Fruit fly (Drosophila melanogaster) whole organism, prepupa: Measurements from ENCODE around the gene Cyp9f2.

Experiments
- CG10631 ChIP-seq: fragments of 200-800 bp; sonication (Bioruptor generic); optimal IDR thresholded peaks from 2 replicates; lab custom pipeline; 2016; ENCODE audit warnings: missing biosample characterization, missing genetic modification characterization
- CG11294 ChIP-seq: fragments of 200-800 bp; sonication (Bioruptor generic); IDR thresholded peaks from 2 replicates; pipeline ENCODE4 v1.3.6; 2022; ENCODE audit warnings: missing biosample characterization, missing genetic modification characterization
- CG11762 ChIP-seq: fragments of 200-800 bp; sonication (Bioruptor generic); optimal IDR thresholded peaks from 3 replicates; lab custom pipeline; 2016; ENCODE audit warnings: missing biosample characterization, missing genetic modification characterization; ENCODE audit not compliant: insufficient read depth
- CG1621 ChIP-seq: fragments of 200-800 bp; sonication (Bioruptor generic); optimal IDR thresholded peaks from 3 replicates; lab custom pipeline; 2018; ENCODE audit warnings: missing biosample characterization, mild to moderate bottlenecking, missing genetic modification characterization
- CG16779 ChIP-seq: fragments of 200-800 bp; sonication (Bioruptor generic); optimal IDR thresholded peaks from 3 replicates; lab custom pipeline; 2017; ENCODE audit warnings: missing biosample characterization, mild to moderate bottlenecking, missing genetic modification characterization
- CG3032 ChIP-seq: fragments of 200-800 bp; optimal IDR thresholded peaks from 2 replicates; lab custom pipeline; 2019; ENCODE audit warnings: missing biosample characterization, mild to moderate bottlenecking, missing genetic modification characterization, moderate library complexity
- CG31627 ChIP-seq: fragments of 200-800 bp; sonication (Bioruptor generic); optimal IDR thresholded peaks from 3 replicates; lab custom pipeline; 2016; ENCODE audit warnings: missing biosample characterization, missing genetic modification characterization
- CG6163 ChIP-seq: fragments of 200-800 bp; sonication (Bioruptor generic); IDR thresholded peaks from 3 replicates; pipeline ENCODE4 v1.3.6; 2022; ENCODE audit warnings: missing biosample characterization, missing genetic modification characterization
- CG6276 ChIP-seq: fragments of 200-800 bp; sonication (Bioruptor generic); optimal IDR thresholded peaks from 2 replicates; lab custom pipeline; 2017; ENCODE audit warnings: missing biosample characterization, mild to moderate bottlenecking, missing genetic modification characterization
- CG6792 ChIP-seq: fragments of 200-800 bp; sonication (Bioruptor generic); optimal IDR thresholded peaks from 3 replicates; lab custom pipeline; 2016; ENCODE audit warnings: missing biosample characterization, missing genetic modification characterization
- CG6854 ChIP-seq: fragments of 200-800 bp; sonication (Bioruptor generic); optimal IDR thresholded peaks from 2 replicates; lab custom pipeline; 2017; ENCODE audit warnings: missing biosample characterization, mild to moderate bottlenecking, missing genetic modification characterization
- CG7368 ChIP-seq: fragments of 200-800 bp; sonication (Bioruptor generic); optimal IDR thresholded peaks from 3 replicates; lab custom pipeline; 2016; ENCODE audit warnings: missing biosample characterization, missing genetic modification characterization
- CG8319 ChIP-seq: fragments of 200-800 bp; sonication (Bioruptor generic); optimal IDR thresholded peaks from 3 replicates; lab custom pipeline; 2016; ENCODE audit warnings: missing biosample characterization, missing genetic modification characterization
- CG8632 ChIP-seq: fragments of 200-800 bp; sonication (Bioruptor generic); optimal IDR thresholded peaks from 3 replicates; lab custom pipeline; 2016; ENCODE audit warnings: missing biosample characterization, missing genetic modification characterization
- CG9139 ChIP-seq: fragments of 200-800 bp; sonication (Bioruptor generic); optimal IDR thresholded peaks from 3 replicates; lab custom pipeline; 2017; ENCODE audit warnings: missing biosample characterization, mild to moderate bottlenecking, missing genetic modification characterization
- Eip75B ChIP-seq: fragments of 200-800 bp; sonication (Bioruptor generic); optimal IDR thresholded peaks from 3 replicates; lab custom pipeline; 2016; ENCODE audit warnings: missing biosample characterization, missing genetic modification characterization
- Eip78C ChIP-seq: fragments of 200-800 bp; sonication (Bioruptor generic); peaks from one replicate; lab custom pipeline; 2016; ENCODE audit warnings: missing biosample characterization, missing genetic modification characterization
- Eip93F ChIP-seq: fragments of 200-800 bp; sonication (Bioruptor generic); optimal IDR thresholded peaks from 2 replicates; lab custom pipeline; 2016; ENCODE audit warnings: missing biosample characterization, mild to moderate bottlenecking, missing genetic modification characterization
- Ets96B ChIP-seq: fragments of 200-800 bp; optimal IDR thresholded peaks from 2 replicates; lab custom pipeline; 2019; ENCODE audit warnings: missing biosample characterization, mild to moderate bottlenecking, missing genetic modification characterization, moderate library complexity
- Gug ChIP-seq: fragments of 200-800 bp; sonication (Bioruptor generic); IDR thresholded peaks from 2 replicates; pipeline ENCODE4 v1.3.6; 2022; ENCODE audit warnings: missing biosample characterization, missing genetic modification characterization
- Hr39 ChIP-seq: fragments of 200-800 bp; sonication (Bioruptor generic); optimal IDR thresholded peaks from 2 replicates; lab custom pipeline; 2016; ENCODE audit warnings: missing biosample characterization, missing genetic modification characterization
- Lpt ChIP-seq: fragments of 200-800 bp; sonication (Bioruptor generic); optimal IDR thresholded peaks from 3 replicates; lab custom pipeline; 2016; ENCODE audit warnings: missing biosample characterization, missing genetic modification characterization
- Met ChIP-seq: fragments of 200-800 bp; sonication (Bioruptor generic); optimal IDR thresholded peaks from 3 replicates; lab custom pipeline; 2016; ENCODE audit warnings: missing biosample characterization, missing genetic modification characterization
- OdsH ChIP-seq: fragments of 200-800 bp; sonication (Bioruptor generic); optimal IDR thresholded peaks from 3 replicates; lab custom pipeline; 2016; ENCODE audit warnings: missing biosample characterization, missing genetic modification characterization
- Smox ChIP-seq: fragments of 200-800 bp; sonication (Bioruptor generic); optimal IDR thresholded peaks from 3 replicates; lab custom pipeline; 2016; ENCODE audit warnings: missing biosample characterization, missing genetic modification characterization
- Sox14 ChIP-seq: fragments of 200-800 bp; sonication (Bioruptor generic); optimal IDR thresholded peaks from 3 replicates; lab custom pipeline; 2016; ENCODE audit warnings: missing biosample characterization, missing genetic modification characterization
- Sox15 ChIP-seq: fragments of 200-800 bp; sonication (Bioruptor generic); optimal IDR thresholded peaks from 3 replicates; lab custom pipeline; 2016; ENCODE audit warnings: missing biosample characterization, missing genetic modification characterization
- acj6 ChIP-seq: fragments of 200-800 bp; sonication (Bioruptor generic); optimal IDR thresholded peaks from 3 replicates; lab custom pipeline; 2016; ENCODE audit warnings: missing biosample characterization, missing genetic modification characterization
- dac ChIP-seq: fragments of 200-800 bp; sonication (Bioruptor generic); optimal IDR thresholded peaks from 2 replicates; lab custom pipeline; 2017; ENCODE audit warnings: missing biosample characterization, mild to moderate bottlenecking, missing genetic modification characterization
- dsx ChIP-seq: fragments of 200-800 bp; optimal IDR thresholded peaks from 3 replicates; lab custom pipeline; 2019; ENCODE audit warnings: missing biosample characterization, mild to moderate bottlenecking, missing genetic modification characterization, moderate library complexity; ENCODE audit not compliant: poor library complexity, severe bottlenecking
- eg ChIP-seq: fragments of 200-800 bp; sonication (Bioruptor generic); IDR thresholded peaks from 3 replicates; pipeline ENCODE4 v1.3.6; 2022; ENCODE audit warnings: missing biosample characterization, missing genetic modification characterization
- esn ChIP-seq: fragments of 200-800 bp; sonication (Bioruptor generic); optimal IDR thresholded peaks from 2 replicates; lab custom pipeline; 2016; ENCODE audit warnings: missing biosample characterization, mild to moderate bottlenecking, missing genetic modification characterization, moderate library complexity
- fd59A ChIP-seq: fragments of 200-800 bp; sonication (Bioruptor generic); optimal IDR thresholded peaks from 2 replicates; lab custom pipeline; 2017; ENCODE audit warnings: missing biosample characterization, mild to moderate bottlenecking, missing genetic modification characterization, missing genetic modification reagents
- fd85E ChIP-seq: fragments of 200-800 bp; sonication (Bioruptor generic); optimal IDR thresholded peaks from 3 replicates; lab custom pipeline; 2016; ENCODE audit warnings: missing biosample characterization, missing genetic modification characterization
- fkh ChIP-seq: fragments of 200-800 bp; sonication (Bioruptor generic); optimal IDR thresholded peaks from 3 replicates; lab custom pipeline; 2017; ENCODE audit warnings: missing biosample characterization, mild to moderate bottlenecking, missing genetic modification characterization, moderate library complexity
- lz ChIP-seq: fragments of 200-800 bp; sonication (Bioruptor generic); optimal IDR thresholded peaks from 3 replicates; lab custom pipeline; 2016; ENCODE audit warnings: missing biosample characterization, missing genetic modification characterization
- net ChIP-seq: fragments of 200-800 bp; sonication (Bioruptor generic); optimal IDR thresholded peaks from 3 replicates; lab custom pipeline; 2016; ENCODE audit warnings: missing biosample characterization, missing genetic modification characterization
- ss ChIP-seq, 2 experiments: fragments of 200-800 bp; sonication (Bioruptor generic); optimal IDR thresholded peaks; 2 replicates in 1 of 2; 3 replicates in 1 of 2; lab custom pipeline; 2017 to 2018; ENCODE audit warnings: mild to moderate bottlenecking in 2 of 2, missing biosample characterization in 2 of 2, missing genetic modification characterization in 2 of 2, moderate library complexity in 1 of 2
- svp ChIP-seq: fragments of 200-800 bp; sonication (Bioruptor generic); peaks from one replicate; lab custom pipeline; 2016; ENCODE audit warnings: missing biosample characterization, missing genetic modification characterization
- topi ChIP-seq: fragments of 200-800 bp; sonication (Bioruptor generic); optimal IDR thresholded peaks from 3 replicates; lab custom pipeline; 2016; ENCODE audit warnings: missing biosample characterization, missing genetic modification characterization
- vri ChIP-seq: fragments of 200-800 bp; sonication (Bioruptor generic); optimal IDR thresholded peaks from 3 replicates; lab custom pipeline; 2016; ENCODE audit warnings: missing biosample characterization, mild to moderate bottlenecking, missing genetic modification characterization

The Cyp9f2 gene

dm6 chr3R:12435948-12436347 lies 30.1 kb upstream of the Cyp9f2 start, which contains the start of gene Desat2:
TSS of gene Desat2 (plus strand) at chr3R:12436248.
- no peak for TF ChIP-seq fkh (GFP tag; lab: Kevin White, UChicago)
- TF ChIP-seq fd85E: no peak
- no peak for TF ChIP-seq CG1621 (tag; lab: Kevin White, UChicago)
- TF ChIP-seq CG6276 (GFP tag; lab: Kevin White, UChicago): no peak
- TF ChIP-seq net (GFP tag; lab: Kevin White, UChicago): no peak
- TF ChIP-seq vri (GFP tag; lab: Kevin White, UChicago): no peak
- TF ChIP-seq Smox (GFP tag; lab: Kevin White, UChicago): no peak
- TF ChIP-seq CG6854 (GFP tag; lab: Kevin White, UChicago): no peak
- no peak for TF ChIP-seq Ets96B (tag; lab: Kevin White, UChicago)
- no peak for TF ChIP-seq CG6792
- no peak for TF ChIP-seq dac (GFP tag; lab: Kevin White, UChicago)
- no peak for TF ChIP-seq CG9139 (GFP tag; lab: Kevin White, UChicago)

dm6 chr3R:12433764-12434163 lies 27.9 kb upstream of the Cyp9f2 start, which contains the start of the genes Aos1 and Srlp:
TSS of gene Aos1 (minus strand) at chr3R:12433822.
TSS of gene Srlp (plus strand) at chr3R:12434098.
- TF ChIP-seq dsx (GFP tag; lab: Kevin White, UChicago) (peak; percentile 45), fd59A (GFP tag; lab: Kevin White, UChicago) (no peak), topi (GFP tag; lab: Kevin White, UChicago) (peak; percentile 14), CG11762 (GFP tag; lab: Kevin White, UChicago) (no peak), OdsH (no peak), Lpt (GFP tag; lab: Kevin White, UChicago) (peak; percentile 14), esn (GFP tag; lab: Kevin White, UChicago) (peak; percentile 43), CG8632 (no peak), Eip75B (no peak), CG6276 (GFP tag; lab: Kevin White, UChicago) (no peak), CG7368 (GFP tag; lab: Kevin White, UChicago) (no peak), CG31627 (GFP tag; lab: Kevin White, UChicago) (no peak), fkh (GFP tag; lab: Kevin White, UChicago) (no peak), Eip93F (GFP tag; lab: Kevin White, UChicago) (no peak), Met (GFP tag; lab: Kevin White, UChicago) (no peak), Ets96B (tag; lab: Kevin White, UChicago) (peak; percentile 35), CG3032 (tag; lab: Kevin White, UChicago) (peak; percentile 70), lz (GFP tag; lab: Kevin White, UChicago) (peak; percentile 2), dac (GFP tag; lab: Kevin White, UChicago) (no peak), ss (GFP tag; optimal IDR thresholded peaks at IDR 0.05; lab: Kevin White, UChicago) (no peak), Hr39 (GFP tag; lab: Kevin White, UChicago) (no peak), CG10631 (no peak), svp (GFP tag; lab: Kevin White, UChicago) (no peak), acj6 (GFP tag; lab: Kevin White, UChicago) (no peak), CG8319 (GFP tag; lab: Kevin White, UChicago) (peak; percentile 10), Gug (GFP tag; lab: Robert Waterston, UW) (no peak), Eip78C (peak; percentile 47), CG16779 (no peak), CG6163 (GFP tag; lab: Robert Waterston, UW) (no peak), CG1621 (tag; lab: Kevin White, UChicago) (no peak), CG11294 (GFP tag; lab: Robert Waterston, UW) (no peak), Sox15 (GFP tag; lab: Kevin White, UChicago) (no peak), CG9139 (GFP tag; lab: Kevin White, UChicago) (no peak), vri (GFP tag; lab: Kevin White, UChicago) (no peak), Sox14 (GFP tag; lab: Kevin White, UChicago) (peak; percentile 52), eg (no peak)
